Worm (Caenorhabditis elegans): ENCODE measurements around the gene rps-18.
A peak's percentile ranks its signal among the peaks of the same experiment; 100 is the strongest.
"Not testable (repeated sequence)": the region's sequence is repeated elsewhere in the genome, so short reads cannot be mapped to it uniquely, and the experiment has no call there.

rps-18 gene

ce11 chrIV:14838095-14838494, 12.6 kb downstream of the rps-18 start (continued):
- TF ChIP-seq hlh-1 (tag; optimal IDR thresholded peaks at IDR 0.05) (no peak), mab-5 (tag; optimal IDR thresholded peaks at IDR 0.05) (no peak), unc-39 (tag; optimal IDR thresholded peaks at IDR 0.05) (no peak), lin-13 (tag; optimal IDR thresholded peaks at IDR 0.05) (peak; percentile 26), unc-120 (tag; optimal IDR thresholded peaks at IDR 0.05; ENCODE audit: poor library complexity, severe bottlenecking) (peak; percentile 81)

ce11 chrIV:14843062-14843461, 17.6 kb downstream of the rps-18 start, which contains the start of gene Y57G11C.20:
TSS of gene Y57G11C.20 (plus strand) at chrIV:14843362.
- not testable (repeated sequence) for TF ChIP-seq ces-1 (GFP tag; optimal IDR thresholded peaks at IDR 0.05); ceh-39 (tag; optimal IDR thresholded peaks at IDR 0.05); nhr-76 (tag; optimal IDR thresholded peaks at IDR 0.05)

ce11 chrIV:14853703-14854102, 28.2 kb downstream of the rps-18 start, which contains the start of gene Y57G11C.52:
TSS of gene Y57G11C.52 (plus strand) at chrIV:14854003.
- no peak for TF ChIP-seq blmp-1 (tag; optimal IDR thresholded peaks at IDR 0.05)
- no peak for TF ChIP-seq unc-62 (GFP tag; optimal IDR thresholded peaks at IDR 0.05)

ce11 chrIV:14861691-14862090, 36.2 kb downstream of the rps-18 start, which contains the start of gene Y57G11C.23:
TSS of gene Y57G11C.23 (minus strand) at chrIV:14861791.
- TF ChIP-seq ceh-83 (GFP tag; optimal IDR thresholded peaks at IDR 0.05) (no peak), ceh-43 (GFP tag; optimal IDR thresholded peaks at IDR 0.05) (no peak), nhr-28 (tag; optimal IDR thresholded peaks at IDR 0.05) (no peak), elt-1 (tag; optimal IDR thresholded peaks at IDR 0.05; ENCODE audit: borderline replicate concordance, insufficient read depth) (no peak), ham-2 (GFP tag; optimal IDR thresholded peaks at IDR 0.05) (no peak), lsy-2 (tag; optimal IDR thresholded peaks at IDR 0.05) (no peak)

ce11 chrIV:14862147-14862546, 36.7 kb downstream of the rps-18 start, which contains the start of gene Y57G11C.38:
TSS of gene Y57G11C.38 (plus strand) at chrIV:14862447.
- TF ChIP-seq ztf-11 (tag; optimal IDR thresholded peaks at IDR 0.05) (no peak), ham-2 (GFP tag; optimal IDR thresholded peaks at IDR 0.05) (no peak), snpc-4 (tag; optimal IDR thresholded peaks at IDR 0.05) (no peak), mls-2 (tag; optimal IDR thresholded peaks at IDR 0.05) (no peak), lin-13 (tag; optimal IDR thresholded peaks at IDR 0.05) (no peak), M03D4.4 (tag; optimal IDR thresholded peaks at IDR 0.05) (no peak), cnd-1 (tag; optimal IDR thresholded peaks at IDR 0.05) (no peak), nhr-12 (tag; optimal IDR thresholded peaks at IDR 0.05) (no peak), elt-3 (tag; optimal IDR thresholded peaks at IDR 0.05) (no peak), unc-62 (GFP tag; optimal IDR thresholded peaks at IDR 0.05) (no peak), bed-3 (GFP tag; optimal IDR thresholded peaks at IDR 0.05) (no peak), sem-2 (GFP tag; optimal IDR thresholded peaks at IDR 0.05) (no peak), unc-120 (tag; optimal IDR thresholded peaks at IDR 0.05; ENCODE audit: poor library complexity, severe bottlenecking) (no peak), pha-4 (tag; optimal IDR thresholded peaks at IDR 0.05) (no peak), flh-1 (GFP tag; optimal IDR thresholded peaks at IDR 0.05) (no peak), elt-1 (tag; optimal IDR thresholded peaks at IDR 0.05; ENCODE audit: borderline replicate concordance, insufficient read depth) (no peak), tbx-8 (GFP tag; optimal IDR thresholded peaks at IDR 0.05) (no peak), nhr-76 (tag; optimal IDR thresholded peaks at IDR 0.05) (no peak)

ce11 chrIV:14863772-14864171, 38.3 kb downstream of the rps-18 start:
- TF ChIP-seq lin-13 (tag; optimal IDR thresholded peaks at IDR 0.05) (no peak), pha-4 (tag; optimal IDR thresholded peaks at IDR 0.05) (no peak), nhr-2 (tag; optimal IDR thresholded peaks at IDR 0.05) (no peak), elt-1 (tag; optimal IDR thresholded peaks at IDR 0.05; ENCODE audit: borderline replicate concordance, insufficient read depth) (no peak), mep-1 (tag; optimal IDR thresholded peaks at IDR 0.05) (no peak), unc-120 (tag; optimal IDR thresholded peaks at IDR 0.05; ENCODE audit: poor library complexity, severe bottlenecking) (no peak), cnd-1 (tag; optimal IDR thresholded peaks at IDR 0.05) (no peak), ztf-11 (tag; optimal IDR thresholded peaks at IDR 0.05) (no peak), zip-8 (tag; optimal IDR thresholded peaks at IDR 0.05) (no peak), elt-3 (tag; optimal IDR thresholded peaks at IDR 0.05) (no peak), blmp-1 (tag; optimal IDR thresholded peaks at IDR 0.05) (no peak), ham-2 (GFP tag; optimal IDR thresholded peaks at IDR 0.05) (no peak), mab-5 (tag; optimal IDR thresholded peaks at IDR 0.05) (no peak), mls-2 (tag; optimal IDR thresholded peaks at IDR 0.05) (no peak)
